Worm (Caenorhabditis elegans): ENCODE data around the gene srd-48.

srd-48 gene

DNA sequence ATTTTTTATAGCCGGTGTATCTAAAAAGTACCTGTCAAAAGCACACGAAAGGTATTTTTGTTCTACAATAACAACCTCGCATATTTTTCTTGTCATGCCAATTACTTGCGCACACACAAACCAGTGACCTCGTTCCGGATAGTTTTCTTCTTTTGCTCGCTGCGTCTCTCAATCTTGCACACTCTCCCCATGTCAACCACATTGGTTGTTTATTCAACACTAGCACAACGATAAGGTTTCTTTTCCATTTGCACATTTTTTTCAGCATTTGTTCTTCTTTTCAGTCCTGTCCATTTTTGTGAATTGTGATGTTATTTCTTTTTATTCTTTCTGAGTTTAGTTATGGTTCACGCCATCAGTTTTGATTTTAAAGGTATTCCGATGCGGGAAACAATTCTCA, 14.3 kb downstream of the srd-48 start, which contains the start of gene F42F12.3:
Gene F42F12.3, plus strand, starts transcription at position 372 of the 400 bp plus-strand sequence.
- TF ChIP-seq mdl-1 (tag; optimal IDR thresholded peaks at IDR 0.05) = no peak
- TF ChIP-seq nhr-25 (tag; optimal IDR thresholded peaks at IDR 0.05) = no peak
- no peak for TF ChIP-seq aly-2 (tag; optimal IDR thresholded peaks at IDR 0.05)
- no peak for TF ChIP-seq elt-1 (tag; optimal IDR thresholded peaks at IDR 0.05)
- peak; percentile 14 for TF ChIP-seq nhr-23 (tag; optimal IDR thresholded peaks at IDR 0.05)
- TF ChIP-seq elt-3 (tag; optimal IDR thresholded peaks at IDR 0.05) = no peak
- no peak for TF ChIP-seq tbx-2 (tag; optimal IDR thresholded peaks at IDR 0.05)
- no peak for TF ChIP-seq nhr-28 (tag; optimal IDR thresholded peaks at IDR 0.05)
- peak; percentile 55 for TF ChIP-seq pha-4 (tag; optimal IDR thresholded peaks at IDR 0.05)
- no peak for TF ChIP-seq lin-15B (tag; optimal IDR thresholded peaks at IDR 0.05)
- TF ChIP-seq pqm-1 (tag; optimal IDR thresholded peaks at IDR 0.05) = peak; percentile 45
- TF ChIP-seq ztf-4 (tag; optimal IDR thresholded peaks at IDR 0.05) = no peak
- TF ChIP-seq nhr-77 (tag; optimal IDR thresholded peaks at IDR 0.05) = no peak
- TF ChIP-seq nhr-237 (tag; optimal IDR thresholded peaks at IDR 0.05) = no peak
- no peak for TF ChIP-seq ceh-82 (tag; optimal IDR thresholded peaks at IDR 0.05)
- no peak for TF ChIP-seq fkh-2 (tag; optimal IDR thresholded peaks at IDR 0.05)
- peak; percentile 15 for TF ChIP-seq elt-2 (tag; optimal IDR thresholded peaks at IDR 0.05)
- TF ChIP-seq ceh-16 (tag; optimal IDR thresholded peaks at IDR 0.05) = no peak
- TF ChIP-seq fkh-10 (GFP tag; optimal IDR thresholded peaks at IDR 0.05) = no peak

- TF ChIP-seq nhr-12 (tag; optimal IDR thresholded peaks at IDR 0.05) (no peak), elt-1 (tag; optimal IDR thresholded peaks at IDR 0.05) (no peak), lin-39 (tag; optimal IDR thresholded peaks at IDR 0.05) (no peak), nhr-76 (tag; optimal IDR thresholded peaks at IDR 0.05) (no peak), ceh-28 (tag; optimal IDR thresholded peaks at IDR 0.05) (peak; percentile 63), zag-1 (tag; optimal IDR thresholded peaks at IDR 0.05) (no peak), nhr-43 (tag; optimal IDR thresholded peaks at IDR 0.05; ENCODE audit: poor library complexity, severe bottlenecking) (no peak), nhr-23 (tag; optimal IDR thresholded peaks at IDR 0.05) (no peak), ceh-9 (tag; optimal IDR thresholded peaks at IDR 0.05) (no peak), pqm-1 (tag; optimal IDR thresholded peaks at IDR 0.05) (peak; percentile 3), elt-2 (tag; optimal IDR thresholded peaks at IDR 0.05) (peak; percentile 29), unc-39 (tag; optimal IDR thresholded peaks at IDR 0.05) (no peak)
These were observed 17.0 kb downstream of the srd-48 start, which contains the start of gene F42F12.4 for ce11 chrX:12352872-12353271. Gene F42F12.4 (minus strand): TSS chrX:12352947.

- no peak for TF ChIP-seq ceh-16 (tag; optimal IDR thresholded peaks at IDR 0.05)
- TF ChIP-seq unc-39 (tag; optimal IDR thresholded peaks at IDR 0.05) = no peak
- TF ChIP-seq hmg-11 (tag; optimal IDR thresholded peaks at IDR 0.05) = no peak
- no peak for TF ChIP-seq snpc-4 (tag; optimal IDR thresholded peaks at IDR 0.05)
- no peak for TF ChIP-seq lin-39 (tag; optimal IDR thresholded peaks at IDR 0.05)
- TF ChIP-seq nhr-28 (tag; optimal IDR thresholded peaks at IDR 0.05) = no peak
- no peak for TF ChIP-seq pha-4 (tag; optimal IDR thresholded peaks at IDR 0.05)
- TF ChIP-seq ceh-28 (tag; optimal IDR thresholded peaks at IDR 0.05) = no peak
- TF ChIP-seq ztf-11 (tag; optimal IDR thresholded peaks at IDR 0.05) = no peak
- TF ChIP-seq nhr-77 (tag; optimal IDR thresholded peaks at IDR 0.05) = no peak
- TF ChIP-seq nhr-11 (tag; optimal IDR thresholded peaks at IDR 0.05) = no peak
- TF ChIP-seq fos-1 (tag; optimal IDR thresholded peaks at IDR 0.05) = no peak
- TF ChIP-seq fkh-2 (tag; optimal IDR thresholded peaks at IDR 0.05) = no peak
- no peak for TF ChIP-seq zag-1 (tag; optimal IDR thresholded peaks at IDR 0.05)
These were observed 20.7 kb downstream of the srd-48 start, which contains the start of gene nspc-12 for ce11 chrX:12356581-12356980. Gene nspc-12 (minus strand): TSS chrX:12356681.

- TF ChIP-seq mdl-1 (tag; optimal IDR thresholded peaks at IDR 0.05) (no peak), nhr-77 (tag; optimal IDR thresholded peaks at IDR 0.05) (no peak), nhr-12 (tag; optimal IDR thresholded peaks at IDR 0.05) (no peak), elt-2 (tag; optimal IDR thresholded peaks at IDR 0.05) (no peak), pqm-1 (tag; optimal IDR thresholded peaks at IDR 0.05) (no peak), lin-15B (tag; optimal IDR thresholded peaks at IDR 0.05) (no peak), eor-1 (tag; optimal IDR thresholded peaks at IDR 0.05) (no peak), egl-27 (tag; optimal IDR thresholded peaks at IDR 0.05) (no peak)
These were observed 21.2 kb downstream of the srd-48 start, which contains the start of gene nspc-13 for ce11 chrX:12357127-12357526. Gene nspc-13 (plus strand): TSS chrX:12357427.

ce11 chrX:12358957-12359356, 23.0 kb downstream of the srd-48 start, which contains the start of gene nspc-14:
Gene nspc-14 (minus strand): TSS chrX:12359057.
- TF ChIP-seq nhr-28 (tag; optimal IDR thresholded peaks at IDR 0.05) = no peak
- no peak for TF ChIP-seq fos-1 (tag; optimal IDR thresholded peaks at IDR 0.05)
- TF ChIP-seq ztf-11 (tag; optimal IDR thresholded peaks at IDR 0.05) = no peak
- TF ChIP-seq ceh-82 (tag; optimal IDR thresholded peaks at IDR 0.05) = no peak
- no peak for TF ChIP-seq ZK546.5 (tag; optimal IDR thresholded peaks at IDR 0.05)
- TF ChIP-seq fkh-2 (tag; optimal IDR thresholded peaks at IDR 0.05) = no peak
- TF ChIP-seq nhr-237 (tag; optimal IDR thresholded peaks at IDR 0.05) = no peak
- no peak for TF ChIP-seq nhr-25 (tag; optimal IDR thresholded peaks at IDR 0.05)
- no peak for TF ChIP-seq mml-1 (tag; optimal IDR thresholded peaks at IDR 0.05)
- TF ChIP-seq hmg-11 (tag; optimal IDR thresholded peaks at IDR 0.05) = no peak
- no peak for TF ChIP-seq elt-3 (tag; optimal IDR thresholded peaks at IDR 0.05)
- no peak for TF ChIP-seq skn-1 (tag; optimal IDR thresholded peaks at IDR 0.05)
- no peak for TF ChIP-seq pha-4 (tag; optimal IDR thresholded peaks at IDR 0.05)
- no peak for TF ChIP-seq egl-5 (tag; optimal IDR thresholded peaks at IDR 0.05)
- no peak for TF ChIP-seq nhr-11 (tag; optimal IDR thresholded peaks at IDR 0.05)
- TF ChIP-seq eor-1 (tag; optimal IDR thresholded peaks at IDR 0.05) = no peak

Data from whole organism, L3 larva.